Fruit fly (Drosophila melanogaster) whole organism, prepupa: ENCODE results near the gene RhoGEF64C.

Source experiments
- Blimp-1 ChIP-seq: fragments of 200-800 bp; sonication (Bioruptor generic); optimal IDR thresholded peaks from 3 replicates; lab custom pipeline; 2017; ENCODE audit warnings: missing biosample characterization, missing genetic modification characterization, mild to moderate bottlenecking, moderate library complexity, missing genetic modification reagents
- CG10631 ChIP-seq: fragments of 200-800 bp; sonication (Bioruptor generic); optimal IDR thresholded peaks from 2 replicates; lab custom pipeline; 2016; ENCODE audit warnings: missing biosample characterization, missing genetic modification characterization
- CG10669 ChIP-seq: fragments of 200-800 bp; sonication (Bioruptor generic); optimal IDR thresholded peaks from 3 replicates; lab custom pipeline; 2018; ENCODE audit warnings: missing biosample characterization, mild to moderate bottlenecking, missing genetic modification characterization, moderate library complexity
- CG11294 ChIP-seq: fragments of 200-800 bp; sonication (Bioruptor generic); IDR thresholded peaks from 2 replicates; pipeline ENCODE4 v1.3.6; 2022; ENCODE audit warnings: missing biosample characterization, missing genetic modification characterization
- CG11762 ChIP-seq: fragments of 200-800 bp; sonication (Bioruptor generic); optimal IDR thresholded peaks from 3 replicates; lab custom pipeline; 2016; ENCODE audit warnings: missing biosample characterization, missing genetic modification characterization; ENCODE audit not compliant: insufficient read depth
- CG11902 ChIP-seq: fragments of 200-800 bp; sonication (Bioruptor generic); optimal IDR thresholded peaks from 3 replicates; lab custom pipeline; 2016; ENCODE audit warnings: missing biosample characterization, missing genetic modification characterization
- CG15336 ChIP-seq: fragments of 200-800 bp; sonication (Bioruptor generic); IDR thresholded peaks from 2 replicates; pipeline ENCODE4 v1.3.6; 2022; ENCODE audit warnings: missing biosample characterization, missing genetic modification characterization
- CG1621 ChIP-seq: fragments of 200-800 bp; sonication (Bioruptor generic); optimal IDR thresholded peaks from 3 replicates; lab custom pipeline; 2018; ENCODE audit warnings: missing biosample characterization, mild to moderate bottlenecking, missing genetic modification characterization
- CG3032 ChIP-seq: fragments of 200-800 bp; optimal IDR thresholded peaks from 2 replicates; lab custom pipeline; 2019; ENCODE audit warnings: missing biosample characterization, mild to moderate bottlenecking, missing genetic modification characterization, moderate library complexity
- CG31627 ChIP-seq: fragments of 200-800 bp; sonication (Bioruptor generic); optimal IDR thresholded peaks from 3 replicates; lab custom pipeline; 2016; ENCODE audit warnings: missing biosample characterization, missing genetic modification characterization
- CG32006 ChIP-seq: fragments of 200-800 bp; sonication (Bioruptor generic); optimal IDR thresholded peaks from 3 replicates; lab custom pipeline; 2017; ENCODE audit warnings: missing biosample characterization, mild to moderate bottlenecking, missing genetic modification characterization
- CG34406 ChIP-seq: fragments of 200-800 bp; sonication (Bioruptor generic); optimal IDR thresholded peaks from 3 replicates; lab custom pipeline; 2016; ENCODE audit warnings: missing biosample characterization, missing genetic modification characterization
- CG3919 ChIP-seq: fragments of 200-800 bp; sonication (Bioruptor generic); optimal IDR thresholded peaks from 3 replicates; lab custom pipeline; 2016; ENCODE audit warnings: missing biosample characterization, missing genetic modification characterization
- CG4318 ChIP-seq: fragments of 200-800 bp; sonication (Bioruptor generic); optimal IDR thresholded peaks from 3 replicates; lab custom pipeline; 2017; ENCODE audit warnings: missing biosample characterization, mild to moderate bottlenecking, missing genetic modification characterization
- CG6163 ChIP-seq: fragments of 200-800 bp; sonication (Bioruptor generic); IDR thresholded peaks from 3 replicates; pipeline ENCODE4 v1.3.6; 2022; ENCODE audit warnings: missing biosample characterization, missing genetic modification characterization
- CG6276 ChIP-seq: fragments of 200-800 bp; sonication (Bioruptor generic); optimal IDR thresholded peaks from 2 replicates; lab custom pipeline; 2017; ENCODE audit warnings: missing biosample characterization, mild to moderate bottlenecking, missing genetic modification characterization
- CG6792 ChIP-seq: fragments of 200-800 bp; sonication (Bioruptor generic); optimal IDR thresholded peaks from 3 replicates; lab custom pipeline; 2016; ENCODE audit warnings: missing biosample characterization, missing genetic modification characterization
- CG6808 ChIP-seq: fragments of 200-800 bp; sonication (Bioruptor generic); optimal IDR thresholded peaks from 3 replicates; lab custom pipeline; 2017; ENCODE audit warnings: missing biosample characterization, missing genetic modification characterization, mild to moderate bottlenecking, moderate library complexity, missing genetic modification reagents
- CG7368 ChIP-seq: fragments of 200-800 bp; sonication (Bioruptor generic); optimal IDR thresholded peaks from 3 replicates; lab custom pipeline; 2016; ENCODE audit warnings: missing biosample characterization, missing genetic modification characterization
- CG8119 ChIP-seq: fragments of 200-800 bp; sonication (Bioruptor generic); IDR thresholded peaks from 3 replicates; pipeline ENCODE4 v1.3.6; 2022; ENCODE audit warnings: missing biosample characterization, missing genetic modification characterization
- CG8632 ChIP-seq: fragments of 200-800 bp; sonication (Bioruptor generic); optimal IDR thresholded peaks from 3 replicates; lab custom pipeline; 2016; ENCODE audit warnings: missing biosample characterization, missing genetic modification characterization
- Eip75B ChIP-seq: fragments of 200-800 bp; sonication (Bioruptor generic); optimal IDR thresholded peaks from 3 replicates; lab custom pipeline; 2016; ENCODE audit warnings: missing biosample characterization, missing genetic modification characterization
- Eip78C ChIP-seq: fragments of 200-800 bp; sonication (Bioruptor generic); peaks from one replicate; lab custom pipeline; 2016; ENCODE audit warnings: missing biosample characterization, missing genetic modification characterization
- Eip93F ChIP-seq: fragments of 200-800 bp; sonication (Bioruptor generic); optimal IDR thresholded peaks from 2 replicates; lab custom pipeline; 2016; ENCODE audit warnings: missing biosample characterization, mild to moderate bottlenecking, missing genetic modification characterization
- Ets21C ChIP-seq: fragments of 200-800 bp; sonication (Bioruptor generic); optimal IDR thresholded peaks from 3 replicates; lab custom pipeline; 2016; ENCODE audit warnings: missing biosample characterization, missing genetic modification characterization
- Ets96B ChIP-seq: fragments of 200-800 bp; optimal IDR thresholded peaks from 2 replicates; lab custom pipeline; 2019; ENCODE audit warnings: missing biosample characterization, mild to moderate bottlenecking, missing genetic modification characterization, moderate library complexity
- Gug ChIP-seq: fragments of 200-800 bp; sonication (Bioruptor generic); IDR thresholded peaks from 2 replicates; pipeline ENCODE4 v1.3.6; 2022; ENCODE audit warnings: missing biosample characterization, missing genetic modification characterization
- Hr38 ChIP-seq: sonication (Bioruptor generic); optimal IDR thresholded peaks from 2 replicates; lab custom pipeline; 2016; ENCODE audit warnings: missing biosample characterization, missing genetic modification characterization
- Hr4 ChIP-seq: fragments of 200-800 bp; sonication (Bioruptor generic); optimal IDR thresholded peaks from 3 replicates; lab custom pipeline; 2016; ENCODE audit warnings: missing biosample characterization, missing genetic modification characterization
- Lpt ChIP-seq: fragments of 200-800 bp; sonication (Bioruptor generic); optimal IDR thresholded peaks from 3 replicates; lab custom pipeline; 2016; ENCODE audit warnings: missing biosample characterization, missing genetic modification characterization
- Met ChIP-seq: fragments of 200-800 bp; sonication (Bioruptor generic); optimal IDR thresholded peaks from 3 replicates; lab custom pipeline; 2016; ENCODE audit warnings: missing biosample characterization, missing genetic modification characterization
- OdsH ChIP-seq: fragments of 200-800 bp; sonication (Bioruptor generic); optimal IDR thresholded peaks from 3 replicates; lab custom pipeline; 2016; ENCODE audit warnings: missing biosample characterization, missing genetic modification characterization
- Smox ChIP-seq: fragments of 200-800 bp; sonication (Bioruptor generic); optimal IDR thresholded peaks from 3 replicates; lab custom pipeline; 2016; ENCODE audit warnings: missing biosample characterization, missing genetic modification characterization
- Sox102F ChIP-seq: fragments of 200-800 bp; sonication (Bioruptor generic); optimal IDR thresholded peaks from 2 replicates; lab custom pipeline; 2016; ENCODE audit warnings: missing biosample characterization, mild to moderate bottlenecking, missing genetic modification characterization
- Sox14 ChIP-seq: fragments of 200-800 bp; sonication (Bioruptor generic); optimal IDR thresholded peaks from 3 replicates; lab custom pipeline; 2016; ENCODE audit warnings: missing biosample characterization, missing genetic modification characterization
- Sox15 ChIP-seq: fragments of 200-800 bp; sonication (Bioruptor generic); optimal IDR thresholded peaks from 3 replicates; lab custom pipeline; 2016; ENCODE audit warnings: missing biosample characterization, missing genetic modification characterization
- achi ChIP-seq: fragments of 200-800 bp; sonication (Bioruptor generic); optimal IDR thresholded peaks from 3 replicates; lab custom pipeline; 2016; ENCODE audit warnings: missing biosample characterization, missing genetic modification characterization
- acj6 ChIP-seq: fragments of 200-800 bp; sonication (Bioruptor generic); optimal IDR thresholded peaks from 3 replicates; lab custom pipeline; 2016; ENCODE audit warnings: missing biosample characterization, missing genetic modification characterization
- cyc ChIP-seq: fragments of 200-800 bp; sonication (Bioruptor generic); optimal IDR thresholded peaks from 3 replicates; lab custom pipeline; 2016; ENCODE audit warnings: missing biosample characterization, missing genetic modification characterization
- dac ChIP-seq: fragments of 200-800 bp; sonication (Bioruptor generic); optimal IDR thresholded peaks from 2 replicates; lab custom pipeline; 2017; ENCODE audit warnings: missing biosample characterization, mild to moderate bottlenecking, missing genetic modification characterization
- dsx ChIP-seq: fragments of 200-800 bp; optimal IDR thresholded peaks from 3 replicates; lab custom pipeline; 2019; ENCODE audit warnings: missing biosample characterization, mild to moderate bottlenecking, missing genetic modification characterization, moderate library complexity; ENCODE audit not compliant: poor library complexity, severe bottlenecking
- eg ChIP-seq: fragments of 200-800 bp; sonication (Bioruptor generic); IDR thresholded peaks from 3 replicates; pipeline ENCODE4 v1.3.6; 2022; ENCODE audit warnings: missing biosample characterization, missing genetic modification characterization
- esn ChIP-seq: fragments of 200-800 bp; sonication (Bioruptor generic); optimal IDR thresholded peaks from 2 replicates; lab custom pipeline; 2016; ENCODE audit warnings: missing biosample characterization, mild to moderate bottlenecking, missing genetic modification characterization, moderate library complexity
- fd59A ChIP-seq: fragments of 200-800 bp; sonication (Bioruptor generic); optimal IDR thresholded peaks from 2 replicates; lab custom pipeline; 2017; ENCODE audit warnings: missing biosample characterization, mild to moderate bottlenecking, missing genetic modification characterization, missing genetic modification reagents
- fd85E ChIP-seq: fragments of 200-800 bp; sonication (Bioruptor generic); optimal IDR thresholded peaks from 3 replicates; lab custom pipeline; 2016; ENCODE audit warnings: missing biosample characterization, missing genetic modification characterization
- lz ChIP-seq: fragments of 200-800 bp; sonication (Bioruptor generic); optimal IDR thresholded peaks from 3 replicates; lab custom pipeline; 2016; ENCODE audit warnings: missing biosample characterization, missing genetic modification characterization
- net ChIP-seq: fragments of 200-800 bp; sonication (Bioruptor generic); optimal IDR thresholded peaks from 3 replicates; lab custom pipeline; 2016; ENCODE audit warnings: missing biosample characterization, missing genetic modification characterization
- pdm3 ChIP-seq: fragments of 200-800 bp; sonication (Bioruptor generic); optimal IDR thresholded peaks from 3 replicates; lab custom pipeline; 2016; ENCODE audit warnings: missing biosample characterization, missing genetic modification characterization
- salr ChIP-seq, 2 experiments: fragments of 200-800 bp; sonication (Bioruptor generic); optimal IDR thresholded peaks; 3 replicates each; lab custom pipeline; 2016 to 2018; ENCODE audit warnings: missing biosample characterization in 2 of 2, missing genetic modification characterization in 2 of 2, mild to moderate bottlenecking in 1 of 2
- spab ChIP-seq: fragments of 200-800 bp; sonication (Bioruptor generic); optimal IDR thresholded peaks from 2 replicates; lab custom pipeline; 2017; ENCODE audit warnings: missing biosample characterization, mild to moderate bottlenecking, missing genetic modification characterization, missing genetic modification reagents
- ss ChIP-seq, 2 experiments: fragments of 200-800 bp; sonication (Bioruptor generic); optimal IDR thresholded peaks; 2 replicates in 1 of 2; 3 replicates in 1 of 2; lab custom pipeline; 2017 to 2018; ENCODE audit warnings: mild to moderate bottlenecking in 2 of 2, missing biosample characterization in 2 of 2, missing genetic modification characterization in 2 of 2, moderate library complexity in 1 of 2
- svp ChIP-seq: fragments of 200-800 bp; sonication (Bioruptor generic); peaks from one replicate; lab custom pipeline; 2016; ENCODE audit warnings: missing biosample characterization, missing genetic modification characterization
- vri ChIP-seq: fragments of 200-800 bp; sonication (Bioruptor generic); optimal IDR thresholded peaks from 3 replicates; lab custom pipeline; 2016; ENCODE audit warnings: missing biosample characterization, mild to moderate bottlenecking, missing genetic modification characterization

The RhoGEF64C gene

DNA sequence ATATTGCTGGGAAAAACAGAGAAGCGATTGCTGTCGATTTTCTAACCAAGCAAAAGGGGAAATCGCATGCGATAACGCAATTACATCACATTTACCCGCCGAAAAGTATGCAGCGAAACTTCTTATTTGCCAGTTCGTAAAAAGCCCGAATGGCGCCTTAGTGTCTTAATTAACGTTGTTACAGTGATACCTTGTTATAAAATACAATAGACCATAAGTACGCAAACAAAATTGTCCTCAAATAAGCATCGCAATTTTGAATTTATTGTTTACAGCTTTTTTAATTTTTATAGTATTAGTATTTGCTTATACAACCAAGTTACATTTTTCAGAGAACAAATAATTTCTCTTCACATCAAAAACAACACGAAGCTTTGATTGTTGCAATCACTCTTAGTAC lies 1.9 kb upstream of the RhoGEF64C start:
- peak; percentile 35 for TF ChIP-seq CG10631 (GFP tag; lab: Kevin White, UChicago)
- TF ChIP-seq CG6276 (GFP tag; lab: Kevin White, UChicago) = peak; percentile 52
- no peak for TF ChIP-seq spab
- peak; percentile 41 for TF ChIP-seq CG3919
- peak; percentile 61 for TF ChIP-seq CG15336
- peak; percentile 67; the same call in 2 of the 3 replicates for TF ChIP-seq CG8119 (GFP tag; lab: Robert Waterston, UW)
- TF ChIP-seq CG3032 (tag; lab: Kevin White, UChicago) = peak; percentile 35
- no peak for TF ChIP-seq Eip75B (GFP tag; lab: Kevin White, UChicago)
- TF ChIP-seq CG6163 (GFP tag; lab: Robert Waterston, UW) = peak; percentile 67
- TF ChIP-seq lz = peak; percentile 41
- no peak for TF ChIP-seq CG11294
- peak; percentile 48 for TF ChIP-seq acj6
- TF ChIP-seq svp (GFP tag; lab: Kevin White, UChicago) = peak; percentile 72
- TF ChIP-seq Smox (GFP tag; lab: Kevin White, UChicago) = peak; percentile 41
- TF ChIP-seq CG7368 (GFP tag; lab: Kevin White, UChicago) = no peak
- TF ChIP-seq eg (GFP tag; lab: Robert Waterston, UW) = peak; percentile 72
- TF ChIP-seq dsx (GFP tag; lab: Kevin White, UChicago) = peak; percentile 17
- TF ChIP-seq Ets21C = peak; percentile 12
- peak; percentile 43 for TF ChIP-seq CG8632 (GFP tag; lab: Kevin White, UChicago)
- peak; percentile 12 for TF ChIP-seq dac (GFP tag; lab: Kevin White, UChicago)
- TF ChIP-seq Met (GFP tag; lab: Kevin White, UChicago) = peak; percentile 49
- no peak for TF ChIP-seq Gug (GFP tag; lab: Robert Waterston, UW)
- TF ChIP-seq CG31627 (GFP tag; lab: Kevin White, UChicago) = peak; percentile 65
- TF ChIP-seq ss (GFP tag; optimal IDR thresholded peaks at IDR 0.05; lab: Kevin White, UChicago) = no peak
- TF ChIP-seq Ets96B (tag; lab: Kevin White, UChicago) = peak; percentile 27
- TF ChIP-seq CG10669 (GFP tag; lab: Kevin White, UChicago) = peak; percentile 30
- TF ChIP-seq CG32006 (GFP tag; lab: Kevin White, UChicago) = peak; percentile 63
- peak; percentile 86 for TF ChIP-seq Eip78C
- peak; percentile 58 for TF ChIP-seq OdsH
- no peak for TF ChIP-seq fd85E (GFP tag; lab: Kevin White, UChicago)
- peak; percentile 7 for TF ChIP-seq vri (GFP tag; lab: Kevin White, UChicago)
- TF ChIP-seq cyc (GFP tag; lab: Kevin White, UChicago) = peak; percentile 32
- peak; percentile 51 for TF ChIP-seq esn (GFP tag; lab: Kevin White, UChicago)
- TF ChIP-seq CG34406 (GFP tag; lab: Kevin White, UChicago) = peak; percentile 13
- peak; percentile 67 for TF ChIP-seq Hr4 (GFP tag; lab: Kevin White, UChicago)
- no peak for TF ChIP-seq Sox15
- peak; percentile 60 for TF ChIP-seq pdm3 (GFP tag; lab: Kevin White, UChicago)
- TF ChIP-seq CG11762 = no peak
- peak; percentile 34 for TF ChIP-seq net (GFP tag; lab: Kevin White, UChicago)
- TF ChIP-seq achi = peak; percentile 37
- peak; percentile 22 for TF ChIP-seq Lpt (GFP tag; lab: Kevin White, UChicago)
- TF ChIP-seq Sox14 = peak; percentile 58
- TF ChIP-seq Hr38 = no peak
- no peak for TF ChIP-seq CG11902 (GFP tag; lab: Kevin White, UChicago)
- no peak for TF ChIP-seq CG6808 (GFP tag; lab: Kevin White, UChicago)
- no peak for TF ChIP-seq CG1621 (tag; lab: Kevin White, UChicago)
- no peak for TF ChIP-seq Blimp-1 (GFP tag; lab: Kevin White, UChicago)
- TF ChIP-seq CG4318 (GFP tag; lab: Kevin White, UChicago) = peak; percentile 21
- no peak for TF ChIP-seq Eip93F
- TF ChIP-seq fd59A (GFP tag; lab: Kevin White, UChicago) = no peak
- TF ChIP-seq CG6792 (GFP tag; lab: Kevin White, UChicago) = peak; percentile 5
- peak in 1 of 2 experiments; percentile 2 for TF ChIP-seq salr (GFP tag; optimal IDR thresholded peaks at IDR 0.05; lab: Kevin White, UChicago)
- peak; percentile 18 for TF ChIP-seq Sox102F
